Fruit fly (Drosophila melanogaster) whole organism, embryonic: ENCODE results near the gene syd.

ENCODE experiments used
- Ada2b ChIP-seq: fragments of 200-800 bp; sonication (Bioruptor generic); IDR thresholded peaks from 2 replicates; pipeline ENCODE4 v1.3.6; 2022; ENCODE audit warnings: missing biosample characterization, missing genetic modification characterization
- B-H1 ChIP-seq: fragments of 200-800 bp; sonication (Bioruptor generic); IDR thresholded peaks from 3 replicates; pipeline ENCODE4 v1.3.6; 2022; ENCODE audit warnings: missing biosample characterization, missing genetic modification characterization
- Bteb2 ChIP-seq: fragments of 200-800 bp; sonication (Bioruptor generic); optimal IDR thresholded peaks from 2 replicates; lab custom pipeline; 2016; ENCODE audit warnings: missing biosample characterization, missing genetic modification characterization
- CG10321 ChIP-seq: fragments of 200-800 bp; sonication (Bioruptor generic); IDR thresholded peaks from 2 replicates; pipeline ENCODE4 v1.3.6; 2022; ENCODE audit warnings: missing biosample characterization, missing genetic modification characterization
- CG1233 ChIP-seq: fragments of 200-800 bp; sonication (Bioruptor generic); optimal IDR thresholded peaks from 4 replicates; lab custom pipeline; 2018; ENCODE audit warnings: missing biosample characterization, mild to moderate bottlenecking, missing genetic modification characterization
- CG12391 ChIP-seq: fragments of 200-800 bp; sonication (Bioruptor generic); optimal IDR thresholded peaks from 3 replicates; lab custom pipeline; 2018; ENCODE audit warnings: missing biosample characterization, mild to moderate bottlenecking, missing genetic modification characterization, moderate library complexity
- CG13775 ChIP-seq: fragments of 200-800 bp; sonication (Bioruptor generic); optimal IDR thresholded peaks from 3 replicates; lab custom pipeline; 2017; ENCODE audit warnings: missing biosample characterization, mild to moderate bottlenecking, missing genetic modification characterization
- CG1647 ChIP-seq: fragments of 200-800 bp; sonication (Bioruptor generic); optimal IDR thresholded peaks from 3 replicates; lab custom pipeline; 2016; ENCODE audit warnings: missing biosample characterization, missing genetic modification characterization
- CG16815 ChIP-seq: fragments of 200-800 bp; sonication (Bioruptor generic); optimal IDR thresholded peaks from 3 replicates; lab custom pipeline; 2017; ENCODE audit warnings: missing biosample characterization, mild to moderate bottlenecking, missing genetic modification characterization
- CG16863 ChIP-seq: fragments of 200-800 bp; sonication (Bioruptor generic); optimal IDR thresholded peaks from 3 replicates; lab custom pipeline; 2016; ENCODE audit warnings: missing biosample characterization, missing genetic modification characterization
- CG17359 ChIP-seq: fragments of 200-800 bp; sonication (Bioruptor generic); optimal IDR thresholded peaks from 3 replicates; lab custom pipeline; 2018; ENCODE audit warnings: missing biosample characterization, mild to moderate bottlenecking, missing genetic modification characterization, moderate library complexity
- CG17568 ChIP-seq: fragments of 200-800 bp; sonication (Bioruptor generic); optimal IDR thresholded peaks from 2 replicates; lab custom pipeline; 2018; ENCODE audit warnings: missing biosample characterization, mild to moderate bottlenecking, missing genetic modification characterization, moderate library complexity
- CG30020 ChIP-seq: fragments of 200-800 bp; optimal IDR thresholded peaks from 2 replicates; lab custom pipeline; 2019; ENCODE audit warnings: missing biosample characterization, mild to moderate bottlenecking, missing genetic modification characterization, moderate library complexity
- CG42726 ChIP-seq: fragments of 200-800 bp; sonication (Bioruptor generic); IDR thresholded peaks from 2 replicates; pipeline ENCODE4 v1.3.6; 2022; ENCODE audit warnings: missing biosample characterization, missing genetic modification characterization; ENCODE audit not compliant: partially characterized antibody
- CG4820 ChIP-seq: fragments of 200-800 bp; sonication (Bioruptor generic); optimal IDR thresholded peaks from 3 replicates; lab custom pipeline; 2016; ENCODE audit warnings: missing biosample characterization, missing genetic modification characterization
- CG8359 ChIP-seq: fragments of 200-800 bp; sonication (Bioruptor generic); optimal IDR thresholded peaks from 2 replicates; lab custom pipeline; 2017; ENCODE audit warnings: missing biosample characterization, mild to moderate bottlenecking, missing genetic modification characterization, borderline replicate concordance
- CG8388 ChIP-seq: fragments of 200-800 bp; sonication (Bioruptor generic); optimal IDR thresholded peaks from 2 replicates; lab custom pipeline; 2019; ENCODE audit warnings: missing biosample characterization, mild to moderate bottlenecking, missing genetic modification characterization, moderate library complexity
- CG8924 ChIP-seq: fragments of 200-800 bp; optimal IDR thresholded peaks from 3 replicates; lab custom pipeline; 2019; ENCODE audit warnings: missing biosample characterization, mild to moderate bottlenecking, missing genetic modification characterization, moderate library complexity
- Dbx ChIP-seq: fragments of 200-800 bp; sonication (Bioruptor generic); IDR thresholded peaks from 3 replicates; pipeline ENCODE4 v1.3.6; 2022; ENCODE audit warnings: missing biosample characterization, missing genetic modification characterization
- Drgx ChIP-seq: fragments of 200-800 bp; sonication (Bioruptor generic); IDR thresholded peaks from 2 replicates; pipeline ENCODE4 v1.3.6; 2022; ENCODE audit warnings: missing biosample characterization, missing genetic modification characterization
- Fer2 ChIP-seq: fragments of 200-800 bp; sonication (Bioruptor generic); optimal IDR thresholded peaks from 2 replicates; lab custom pipeline; 2018; ENCODE audit warnings: missing biosample characterization, mild to moderate bottlenecking, missing genetic modification characterization, moderate library complexity
- Fer3 ChIP-seq: fragments of 200-800 bp; sonication (Bioruptor generic); optimal IDR thresholded peaks from 2 replicates; lab custom pipeline; 2018; ENCODE audit warnings: missing biosample characterization, mild to moderate bottlenecking, missing genetic modification characterization, moderate library complexity
- Jarid2 ChIP-seq: fragments of 200-800 bp; sonication (Bioruptor generic); optimal IDR thresholded peaks from 3 replicates; lab custom pipeline; 2017; ENCODE audit warnings: mild to moderate bottlenecking, missing biosample characterization, missing genetic modification reagents, missing genetic modification characterization
- Lpt ChIP-seq: fragments of >200 bp; optimal IDR thresholded peaks from 2 replicates; lab custom pipeline; 2018; ENCODE audit warnings: missing biosample characterization, missing genetic modification characterization
- Max ChIP-seq: fragments of 200-800 bp; sonication (Bioruptor generic); optimal IDR thresholded peaks from 2 replicates; lab custom pipeline; 2016; ENCODE audit warnings: missing biosample characterization, mild to moderate bottlenecking, missing genetic modification characterization
- Meics ChIP-seq: fragments of 200-800 bp; sonication (Bioruptor generic); optimal IDR thresholded peaks from 2 replicates; lab custom pipeline; 2017; ENCODE audit warnings: missing biosample characterization, mild to moderate bottlenecking, missing genetic modification characterization
- Mes4 ChIP-seq: fragments of 200-800 bp; sonication (Bioruptor generic); optimal IDR thresholded peaks from 2 replicates; lab custom pipeline; 2016; ENCODE audit warnings: missing biosample characterization, missing genetic modification characterization
- NFAT ChIP-seq: fragments of 200-800 bp; sonication (Bioruptor generic); IDR thresholded peaks from 2 replicates; pipeline ENCODE4 v1.3.6; 2022; ENCODE audit warnings: missing biosample characterization, missing genetic modification characterization
- Stat92E ChIP-seq, 3 experiments: fragments of >200 bp in 2 of 3; fragments of 200-800 bp in 1 of 3; sonication (Bioruptor generic) in 1 of 3; optimal IDR thresholded peaks; 2 replicates each; lab custom pipeline; 2017 to 2019; ENCODE audit warnings: missing biosample characterization in 3 of 3, missing genetic modification characterization in 3 of 3, mild to moderate bottlenecking in 1 of 3, moderate library complexity in 1 of 3
- TFAM ChIP-seq: fragments of 200-800 bp; sonication (Bioruptor generic); optimal IDR thresholded peaks from 2 replicates; lab custom pipeline; 2017; ENCODE audit warnings: missing biosample characterization, missing genetic modification characterization, inconsistent platforms
- ara ChIP-seq: fragments of 200-800 bp; sonication (Bioruptor generic); IDR thresholded peaks from 2 replicates; pipeline ENCODE4 v1.3.6; 2022; ENCODE audit warnings: missing biosample characterization, missing genetic modification characterization
- az2 ChIP-seq: fragments of 200-800 bp; sonication (Bioruptor generic); optimal IDR thresholded peaks from 3 replicates; lab custom pipeline; 2016; ENCODE audit warnings: missing biosample characterization, missing genetic modification characterization
- bigmax ChIP-seq: fragments of 200-800 bp; sonication (Bioruptor generic); optimal IDR thresholded peaks from 2 replicates; lab custom pipeline; 2018; ENCODE audit warnings: missing biosample characterization, mild to moderate bottlenecking, missing genetic modification characterization
- crp ChIP-seq, 2 experiments: fragments of 200-800 bp; sonication (Bioruptor generic); optimal IDR thresholded peaks; 2 replicates in 1 of 2; 3 replicates in 1 of 2; lab custom pipeline; 2017; ENCODE audit warnings: missing biosample characterization in 2 of 2, missing genetic modification characterization in 2 of 2, mild to moderate bottlenecking in 1 of 2, moderate library complexity in 1 of 2
- disco-r ChIP-seq: fragments of 200-800 bp; sonication (Bioruptor generic); optimal IDR thresholded peaks from 2 replicates; lab custom pipeline; 2016; ENCODE audit warnings: missing biosample characterization, missing genetic modification characterization
- eve ChIP-seq, 2 experiments: fragments of >200 bp; optimal IDR thresholded peaks; 2 replicates each; lab custom pipeline; 2017; ENCODE audit warnings: missing biosample characterization in 2 of 2, missing genetic modification characterization in 2 of 2
- fd3F ChIP-seq: fragments of 200-800 bp; sonication (Bioruptor generic); optimal IDR thresholded peaks from 2 replicates; lab custom pipeline; 2018; ENCODE audit warnings: missing biosample characterization, mild to moderate bottlenecking, missing genetic modification characterization, moderate library complexity
- h ChIP-seq: fragments of >200 bp; optimal IDR thresholded peaks from 2 replicates; lab custom pipeline; 2017
- ham ChIP-seq: fragments of 200-800 bp; sonication (Bioruptor generic); IDR thresholded peaks from 2 replicates; pipeline ENCODE4 v1.3.6; 2022; ENCODE audit warnings: missing biosample characterization, missing genetic modification characterization
- her ChIP-seq: fragments of 200-800 bp; sonication (Bioruptor generic); optimal IDR thresholded peaks from 2 replicates; lab custom pipeline; 2016; ENCODE audit warnings: missing biosample characterization, missing genetic modification characterization
- lov ChIP-seq, 2 experiments: fragments of 200-800 bp in 1 of 2; fragments of >200 bp in 1 of 2; sonication (Bioruptor generic) in 1 of 2; IDR thresholded peaks in 1 of 2; optimal IDR thresholded peaks in 1 of 2; 2 replicates in 1 of 2; 3 replicates in 1 of 2; pipeline versions ENCODE4 v1.3.6 to Lab custom; 2017 to 2022; ENCODE audit warnings: missing biosample characterization in 1 of 2, missing genetic modification characterization in 1 of 2
- nau ChIP-seq: fragments of 200-800 bp; sonication (Bioruptor generic); optimal IDR thresholded peaks from 3 replicates; lab custom pipeline; 2017; ENCODE audit warnings: missing biosample characterization, mild to moderate bottlenecking, missing genetic modification characterization, missing genetic modification reagents
- nom ChIP-seq: fragments of 200-800 bp; sonication (Bioruptor generic); optimal IDR thresholded peaks from 2 replicates; lab custom pipeline; 2017; ENCODE audit warnings: missing biosample characterization, missing genetic modification characterization, mild to moderate bottlenecking, moderate library complexity, missing genetic modification reagents
- org-1 ChIP-seq: fragments of 200-800 bp; sonication (Bioruptor generic); optimal IDR thresholded peaks from 2 replicates; lab custom pipeline; 2017; ENCODE audit warnings: missing biosample characterization, missing genetic modification characterization
- phol ChIP-seq: fragments of 200-800 bp; sonication (Bioruptor generic); optimal IDR thresholded peaks from 3 replicates; lab custom pipeline; 2018; ENCODE audit warnings: missing biosample characterization, mild to moderate bottlenecking, missing genetic modification characterization, moderate library complexity
- pzg ChIP-seq: fragments of 200-800 bp; sonication (Bioruptor generic); optimal IDR thresholded peaks from 3 replicates; lab custom pipeline; 2018; ENCODE audit warnings: missing biosample characterization, mild to moderate bottlenecking, missing genetic modification characterization, moderate library complexity
- schlank ChIP-seq: fragments of 200-800 bp; sonication (Bioruptor generic); optimal IDR thresholded peaks from 2 replicates; lab custom pipeline; 2018; ENCODE audit warnings: missing biosample characterization, mild to moderate bottlenecking, missing genetic modification characterization
- sob ChIP-seq: fragments of 200-800 bp; sonication (Bioruptor generic); IDR thresholded peaks from 2 replicates; pipeline ENCODE4 v1.3.6; 2022; ENCODE audit warnings: missing biosample characterization, missing genetic modification characterization
- ttk ChIP-seq: fragments of 200-800 bp; sonication (Bioruptor generic); IDR thresholded peaks from 2 replicates; pipeline ENCODE4 v2.1.2; 2022; ENCODE audit warnings: missing biosample characterization, missing genetic modification characterization
- yki ChIP-seq: fragments of >200 bp; optimal IDR thresholded peaks from 3 replicates; lab custom pipeline; 2018

syd gene

dm6 chr3L:7869715-7870387 is 66.1 kb downstream of the syd start (continued):
- TF ChIP-seq CG16815 (GFP tag; lab: Kevin White, UChicago): no peak
- TF ChIP-seq CG12391 (tag; lab: Kevin White, UChicago): peak; percentile 57
- TF ChIP-seq CG17359 (tag; lab: Kevin White, UChicago): peak; percentile 31
- TF ChIP-seq h (lab: Kevin White, UChicago): no peak
- no peak for TF ChIP-seq CG1233 (GFP tag; lab: Kevin White, UChicago)
- peak; percentile 38 for TF ChIP-seq org-1 (GFP tag; lab: Kevin White, UChicago)
- TF ChIP-seq Ada2b: no peak
- TF ChIP-seq Bteb2 (GFP tag; lab: Kevin White, UChicago): no peak
- no peak for TF ChIP-seq TFAM
- TF ChIP-seq CG1647 (GFP tag; lab: Kevin White, UChicago): no peak
- no peak for TF ChIP-seq nau
- peak; percentile 28 for TF ChIP-seq CG13775 (GFP tag; lab: Kevin White, UChicago)
- no peak for TF ChIP-seq Dbx
- no peak for TF ChIP-seq CG17568 (GFP tag; lab: Kevin White, UChicago)
- TF ChIP-seq Fer2 (tag; lab: Kevin White, UChicago): no peak
- TF ChIP-seq Mes4 (GFP tag; lab: Kevin White, UChicago): no peak
- no peak for TF ChIP-seq lov (optimal IDR thresholded peaks at IDR 0.05; lab: Kevin White, UChicago)
- TF ChIP-seq lov (GFP tag; IDR thresholded peaks at IDR 0.05; lab: Robert Waterston, UW): no peak
- peak; percentile 37 for TF ChIP-seq az2
- peak; percentile 0 for TF ChIP-seq CG30020 (tag; lab: Kevin White, UChicago)
- peak; percentile 48 for TF ChIP-seq CG8924 (tag; lab: Kevin White, UChicago)
- TF ChIP-seq bigmax: no peak
- no peak for TF ChIP-seq Stat92E (GFP tag; optimal IDR thresholded peaks at IDR 0.05; lab: Kevin White, UChicago)
- peak; percentile 66 for TF ChIP-seq Drgx (GFP tag; lab: Robert Waterston, UW)
- no peak for TF ChIP-seq Jarid2 (GFP tag; lab: Kevin White, UChicago)
- TF ChIP-seq sob: no peak
- TF ChIP-seq B-H1: no peak
- TF ChIP-seq CG8388 (GFP tag; lab: Kevin White, UChicago): peak; percentile 46
- no peak for TF ChIP-seq ham
- TF ChIP-seq crp (GFP tag; optimal IDR thresholded peaks at IDR 0.05; lab: Kevin White, UChicago): no peak
- TF ChIP-seq Meics (GFP tag; lab: Kevin White, UChicago): no peak
- no peak for TF ChIP-seq NFAT (GFP tag; lab: Robert Waterston, UW)
- TF ChIP-seq CG42726 (GFP tag; lab: Robert Waterston, UW): no peak
- no peak for TF ChIP-seq disco-r (GFP tag; lab: Kevin White, UChicago)
- TF ChIP-seq yki (lab: Kevin White, UChicago): no peak
- TF ChIP-seq CG16863: no peak
- TF ChIP-seq pzg (GFP tag; lab: Kevin White, UChicago): no peak
- no peak for TF ChIP-seq ara (GFP tag; lab: Robert Waterston, UW)
- TF ChIP-seq Fer3 (tag; lab: Kevin White, UChicago): no peak
- TF ChIP-seq Max: no peak
- TF ChIP-seq Lpt (GFP tag; lab: Kevin White, UChicago): no peak
- no peak for TF ChIP-seq CG8359
- peak in 1 of 2 experiments; percentile 74 for TF ChIP-seq eve (GFP tag; optimal IDR thresholded peaks at IDR 0.05; lab: Kevin White, UChicago)
- peak; percentile 18 for TF ChIP-seq fd3F
- no peak for TF ChIP-seq her (GFP tag; lab: Kevin White, UChicago)
- no peak for TF ChIP-seq CG10321 (GFP tag; lab: Robert Waterston, UW)
- TF ChIP-seq ttk (GFP tag; lab: Robert Waterston, UW): peak; percentile 44
- peak; percentile 52 for TF ChIP-seq phol (tag; lab: Kevin White, UChicago)
- no peak for TF ChIP-seq schlank
- TF ChIP-seq CG4820: peak; percentile 7
- peak; percentile 50 for TF ChIP-seq nom (GFP tag; lab: Kevin White, UChicago)
